Fruit fly (Drosophila melanogaster) whole organism, embryonic: ENCODE measurements around the gene Lim3.
A peak's percentile ranks its signal among the peaks of the same experiment; 100 is the strongest.

ENCODE experiments used
- Atf6 ChIP-seq: fragments of 200-800 bp; sonication (Bioruptor generic); IDR thresholded peaks from 2 replicates; pipeline ENCODE4 v1.3.6; 2022; ENCODE audit warnings: missing biosample characterization, missing genetic modification characterization
- CG10274 ChIP-seq: fragments of 200-800 bp; sonication (Bioruptor generic); optimal IDR thresholded peaks from 3 replicates; lab custom pipeline; 2017; ENCODE audit warnings: missing biosample characterization, mild to moderate bottlenecking, missing genetic modification characterization
- CG11695 ChIP-seq: fragments of 200-800 bp; sonication (Bioruptor generic); IDR thresholded peaks from 3 replicates; pipeline ENCODE4 v1.3.6; 2022; ENCODE audit warnings: missing biosample characterization, missing genetic modification characterization
- CG11723 ChIP-seq: fragments of 200-800 bp; sonication (Bioruptor generic); optimal IDR thresholded peaks from 2 replicates; lab custom pipeline; 2017; ENCODE audit warnings: missing biosample characterization, mild to moderate bottlenecking, missing genetic modification characterization
- CG13296 ChIP-seq: fragments of 200-800 bp; sonication (Bioruptor generic); optimal IDR thresholded peaks from 3 replicates; lab custom pipeline; 2018; ENCODE audit warnings: missing biosample characterization, mild to moderate bottlenecking, missing genetic modification characterization
- CG14050 ChIP-seq: fragments of 200-800 bp; sonication (Bioruptor generic); IDR thresholded peaks from 3 replicates; pipeline ENCODE4 v1.3.6; 2022; ENCODE audit warnings: missing biosample characterization, missing genetic modification characterization
- CG14965 ChIP-seq: fragments of 200-800 bp; sonication (Bioruptor generic); optimal IDR thresholded peaks from 2 replicates; lab custom pipeline; 2016; ENCODE audit warnings: missing biosample characterization, missing genetic modification characterization, borderline replicate concordance
- CG15514 ChIP-seq: fragments of 200-800 bp; sonication (Bioruptor generic); optimal IDR thresholded peaks from 3 replicates; lab custom pipeline; 2017; ENCODE audit warnings: missing biosample characterization, missing genetic modification characterization, mild to moderate bottlenecking, moderate library complexity, missing genetic modification reagents
- CG18476 ChIP-seq: fragments of 200-800 bp; sonication (Bioruptor generic); optimal IDR thresholded peaks from 2 replicates; lab custom pipeline; 2016; ENCODE audit warnings: missing biosample characterization, mild to moderate bottlenecking, missing genetic modification characterization
- CG2199 ChIP-seq: fragments of 200-800 bp; sonication (Bioruptor generic); IDR thresholded peaks from 3 replicates; pipeline ENCODE4 v1.3.6; 2022; ENCODE audit warnings: missing biosample characterization, missing genetic modification characterization
- CG2678 ChIP-seq: fragments of 200-800 bp; sonication (Bioruptor generic); optimal IDR thresholded peaks from 3 replicates; lab custom pipeline; 2019; ENCODE audit warnings: missing biosample characterization, mild to moderate bottlenecking, missing genetic modification characterization, moderate library complexity
- CG4820 ChIP-seq: fragments of 200-800 bp; sonication (Bioruptor generic); optimal IDR thresholded peaks from 3 replicates; lab custom pipeline; 2016; ENCODE audit warnings: missing biosample characterization, missing genetic modification characterization
- CG6791 ChIP-seq: fragments of 200-800 bp; sonication (Bioruptor generic); IDR thresholded peaks from 3 replicates; pipeline ENCODE4 v1.3.6; 2022; ENCODE audit warnings: missing biosample characterization, missing genetic modification characterization; ENCODE audit not compliant: partially characterized antibody
- CG6854 ChIP-seq: fragments of 200-800 bp; sonication (Bioruptor generic); optimal IDR thresholded peaks from 3 replicates; lab custom pipeline; 2017; ENCODE audit warnings: missing biosample characterization, mild to moderate bottlenecking, missing genetic modification characterization
- D19A ChIP-seq: fragments of 200-800 bp; optimal IDR thresholded peaks from 3 replicates; lab custom pipeline; 2019; ENCODE audit warnings: missing biosample characterization, mild to moderate bottlenecking, missing genetic modification characterization, moderate library complexity
- Deaf1 ChIP-seq: fragments of 200-800 bp; optimal IDR thresholded peaks from 3 replicates; lab custom pipeline; 2019; ENCODE audit warnings: missing biosample characterization, mild to moderate bottlenecking, missing genetic modification characterization, moderate library complexity
- Dfd ChIP-seq, 2 experiments: fragments of >200 bp; optimal IDR thresholded peaks; 2 replicates each; lab custom pipeline; 2017; ENCODE audit warnings: missing biosample characterization in 2 of 2, missing genetic modification characterization in 2 of 2
- Ets97D ChIP-seq: fragments of 200-800 bp; sonication (Bioruptor generic); optimal IDR thresholded peaks from 3 replicates; lab custom pipeline; 2016; ENCODE audit warnings: missing biosample characterization, missing genetic modification characterization
- H15 ChIP-seq: fragments of 200-800 bp; sonication (Bioruptor generic); IDR thresholded peaks from 3 replicates; pipeline ENCODE4 v1.3.6; 2022; ENCODE audit warnings: missing biosample characterization, missing genetic modification characterization
- HHEX ChIP-seq: fragments of 200-800 bp; sonication (Bioruptor generic); optimal IDR thresholded peaks from 3 replicates; lab custom pipeline; 2017; ENCODE audit warnings: missing biosample characterization, mild to moderate bottlenecking, missing genetic modification characterization, missing genetic modification reagents
- MTF-1 ChIP-seq: fragments of 200-800 bp; sonication (Bioruptor generic); optimal IDR thresholded peaks from 2 replicates; lab custom pipeline; 2018; ENCODE audit warnings: missing biosample characterization, mild to moderate bottlenecking, missing genetic modification characterization, borderline replicate concordance
- Opbp ChIP-seq: fragments of 200-800 bp; sonication (Bioruptor generic); IDR thresholded peaks from 3 replicates; pipeline ENCODE4 v1.3.6; 2022; ENCODE audit warnings: missing biosample characterization, missing genetic modification characterization; ENCODE audit not compliant: partially characterized antibody
- Sox102F ChIP-seq: fragments of 200-800 bp; sonication (Bioruptor generic); optimal IDR thresholded peaks from 2 replicates; lab custom pipeline; 2018; ENCODE audit warnings: missing biosample characterization, mild to moderate bottlenecking, missing genetic modification characterization, moderate library complexity
- Sry-β ChIP-seq: fragments of 200-800 bp; sonication (Bioruptor generic); optimal IDR thresholded peaks from 2 replicates; lab custom pipeline; 2018; ENCODE audit warnings: missing biosample characterization, mild to moderate bottlenecking, missing genetic modification characterization, moderate library complexity
- Sry-δ ChIP-seq: fragments of 200-800 bp; sonication (Bioruptor generic); optimal IDR thresholded peaks from 2 replicates; lab custom pipeline; 2016; ENCODE audit warnings: missing biosample characterization, missing genetic modification characterization
- Trl ChIP-seq, 3 experiments: fragments of >200 bp in 2 of 3; fragments of 200-800 bp in 1 of 3; sonication (Bioruptor generic) in 1 of 3; optimal IDR thresholded peaks; 2 replicates in 1 of 3; 3 replicates in 2 of 3; lab custom pipeline; 2016 to 2017; ENCODE audit warnings: missing biosample characterization in 1 of 3, missing genetic modification characterization in 1 of 3
- bsh ChIP-seq, 2 experiments: fragments of 200-800 bp; sonication (Bioruptor generic); optimal IDR thresholded peaks; 2 replicates each; lab custom pipeline; 2017 to 2018; ENCODE audit warnings: mild to moderate bottlenecking in 2 of 2, missing biosample characterization in 2 of 2, missing genetic modification characterization in 2 of 2, moderate library complexity in 1 of 2
- cas ChIP-seq: fragments of 200-800 bp; sonication (Bioruptor generic); IDR thresholded peaks from 2 replicates; pipeline ENCODE4 v1.3.6; 2022; ENCODE audit warnings: missing biosample characterization, missing genetic modification characterization
- corto ChIP-seq: fragments of 200-800 bp; sonication (Bioruptor generic); optimal IDR thresholded peaks from 2 replicates; lab custom pipeline; 2016; ENCODE audit warnings: missing biosample characterization, mild to moderate bottlenecking, missing genetic modification characterization, moderate library complexity
- croc ChIP-seq: fragments of 200-800 bp; sonication (Bioruptor generic); conservative IDR thresholded peaks from 3 replicates; pipeline ENCODE4 v1.3.6; 2022; ENCODE audit warnings: missing biosample characterization, missing genetic modification characterization
- cwo ChIP-seq: fragments of 200-800 bp; sonication (Bioruptor generic); optimal IDR thresholded peaks from 3 replicates; lab custom pipeline; 2017; ENCODE audit warnings: missing biosample characterization, missing genetic modification characterization, mild to moderate bottlenecking, moderate library complexity, missing genetic modification reagents
- emc ChIP-seq: fragments of 200-800 bp; sonication (Bioruptor generic); optimal IDR thresholded peaks from 2 replicates; lab custom pipeline; 2016; ENCODE audit warnings: missing biosample characterization, missing genetic modification characterization
- ewg ChIP-seq: fragments of 200-800 bp; sonication (Bioruptor generic); optimal IDR thresholded peaks from 3 replicates; lab custom pipeline; 2017; ENCODE audit warnings: mild to moderate bottlenecking, missing biosample characterization, missing genetic modification reagents, missing genetic modification characterization
- ftz-f1 ChIP-seq: fragments of 200-800 bp; sonication (Bioruptor generic); optimal IDR thresholded peaks from 2 replicates; lab custom pipeline; 2016; ENCODE audit warnings: missing biosample characterization, missing genetic modification characterization
- gce ChIP-seq: fragments of 200-800 bp; sonication (Bioruptor generic); IDR thresholded peaks from 3 replicates; pipeline ENCODE4 v1.3.6; 2022; ENCODE audit warnings: missing biosample characterization, missing genetic modification characterization
- gro ChIP-seq: fragments of 200-800 bp; sonication (Bioruptor generic); optimal IDR thresholded peaks from 2 replicates; lab custom pipeline; 2016; ENCODE audit warnings: missing biosample characterization, missing genetic modification characterization
- gsb ChIP-seq: fragments of 200-800 bp; sonication (Bioruptor generic); IDR thresholded peaks from 2 replicates; pipeline ENCODE4 v1.3.6; 2022; ENCODE audit warnings: missing biosample characterization, missing genetic modification characterization
- lilli ChIP-seq: fragments of 200-800 bp; sonication (Bioruptor generic); optimal IDR thresholded peaks from 3 replicates; lab custom pipeline; 2016; ENCODE audit warnings: missing biosample characterization, missing genetic modification characterization
- nerfin-2 ChIP-seq: fragments of 200-800 bp; sonication (Bioruptor generic); IDR thresholded peaks from 2 replicates; pipeline ENCODE4 v1.3.6; 2022; ENCODE audit warnings: missing biosample characterization, missing genetic modification characterization; ENCODE audit not compliant: partially characterized antibody
- peb ChIP-seq: fragments of 200-800 bp; sonication (Bioruptor generic); IDR thresholded peaks from 2 replicates; pipeline ENCODE4 v1.3.6; 2022; ENCODE audit warnings: missing biosample characterization, missing genetic modification characterization
- pho ChIP-seq: fragments of 200-800 bp; sonication (Bioruptor generic); optimal IDR thresholded peaks from 2 replicates; lab custom pipeline; 2016; ENCODE audit warnings: missing biosample characterization, missing genetic modification characterization
- slou ChIP-seq: fragments of 200-800 bp; sonication (Bioruptor generic); optimal IDR thresholded peaks from 3 replicates; lab custom pipeline; 2016; ENCODE audit warnings: missing biosample characterization, missing genetic modification characterization
- twi ChIP-seq: fragments of 200-800 bp; optimal IDR thresholded peaks from 2 replicates; lab custom pipeline; 2019; ENCODE audit warnings: missing biosample characterization, mild to moderate bottlenecking, missing genetic modification characterization, moderate library complexity
- unc-4 ChIP-seq: fragments of 200-800 bp; sonication (Bioruptor generic); IDR thresholded peaks from 2 replicates; pipeline ENCODE4 v1.3.6; 2022; ENCODE audit warnings: missing biosample characterization, missing genetic modification characterization; ENCODE audit not compliant: partially characterized antibody
- unpg ChIP-seq: fragments of 200-800 bp; sonication (Bioruptor generic); optimal IDR thresholded peaks from 3 replicates; lab custom pipeline; 2018; ENCODE audit warnings: missing biosample characterization, mild to moderate bottlenecking, missing genetic modification characterization, moderate library complexity
- usp ChIP-seq: fragments of >200 bp; optimal IDR thresholded peaks from 2 replicates; lab custom pipeline; 2017; ENCODE audit warnings: missing biosample characterization, missing genetic modification characterization
- wek ChIP-seq: fragments of 200-800 bp; sonication (Bioruptor generic); optimal IDR thresholded peaks from 3 replicates; lab custom pipeline; 2018; ENCODE audit warnings: missing biosample characterization, mild to moderate bottlenecking, missing genetic modification characterization, moderate library complexity
- zen2 ChIP-seq: fragments of 200-800 bp; sonication (Bioruptor generic); IDR thresholded peaks from 3 replicates; pipeline ENCODE4 v1.3.6; 2022; ENCODE audit warnings: missing biosample characterization, missing genetic modification characterization; ENCODE audit not compliant: partially characterized antibody

Lim3 gene

DNA sequence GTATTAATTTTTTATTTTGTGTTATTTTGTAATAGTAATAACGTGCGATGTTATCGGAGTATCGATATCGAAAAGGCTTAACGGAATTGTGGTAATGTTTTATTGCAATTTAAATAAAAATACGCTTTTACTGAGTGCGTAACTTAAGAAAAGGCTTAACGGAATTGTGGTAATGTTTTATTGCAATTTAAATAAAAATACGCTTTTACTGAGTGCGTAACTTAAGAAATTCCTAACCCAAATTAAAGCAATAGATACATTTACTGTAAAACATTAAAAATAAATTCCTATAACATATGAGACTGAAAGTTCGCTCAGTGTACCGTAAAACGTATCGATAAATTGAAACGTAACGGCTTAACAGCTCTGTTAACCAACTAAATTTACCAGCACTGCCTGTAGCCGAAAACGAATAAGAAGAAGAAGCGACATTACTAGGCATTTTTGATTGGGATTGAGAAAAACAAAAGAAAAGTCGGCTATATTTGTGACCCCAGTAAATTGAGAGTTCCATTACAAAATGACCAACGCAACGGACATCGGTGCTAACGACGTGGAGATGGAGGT is 56.6 kb downstream of the Lim3 start, which contains the start of gene Rpn3 (continued):
- peak; percentile 75 for TF ChIP-seq CG18476 (GFP tag; lab: Kevin White, UChicago)
- peak; percentile 75 for TF ChIP-seq nerfin-2 (GFP tag; lab: Robert Waterston, UW)
- TF ChIP-seq twi (tag; lab: Kevin White, UChicago), result peak; percentile 50
- TF ChIP-seq cwo (GFP tag; lab: Kevin White, UChicago), result peak; percentile 71
- TF ChIP-seq CG14050 (GFP tag; lab: Robert Waterston, UW), result peak; percentile 77
- TF ChIP-seq peb, result peak; percentile 79
- TF ChIP-seq H15 (GFP tag; lab: Robert Waterston, UW), result peak; percentile 87
- TF ChIP-seq CG11723 (GFP tag; lab: Kevin White, UChicago), result peak; percentile 48
- TF ChIP-seq usp (GFP tag; lab: Kevin White, UChicago), result no peak
- TF ChIP-seq pho (GFP tag; lab: Kevin White, UChicago), result peak; percentile 82
- TF ChIP-seq Trl (optimal IDR thresholded peaks at IDR 0.05; lab: Kevin White, UChicago), result no peak
- TF ChIP-seq Trl (GFP tag; optimal IDR thresholded peaks at IDR 0.05; lab: Kevin White, UChicago), result peak; percentile 81
- no peak for TF ChIP-seq emc (GFP tag; lab: Kevin White, UChicago)
- TF ChIP-seq Sry-β (GFP tag; lab: Kevin White, UChicago), result peak; percentile 29
- peak; percentile 69 for TF ChIP-seq cas (GFP tag; lab: Robert Waterston, UW)
- peak; percentile 7 for TF ChIP-seq CG10274 (GFP tag; lab: Kevin White, UChicago)
- TF ChIP-seq Sry-δ (GFP tag; lab: Kevin White, UChicago), result peak; percentile 65
- TF ChIP-seq CG4820 (GFP tag; lab: Kevin White, UChicago), result peak; percentile 73
- TF ChIP-seq HHEX (GFP tag; lab: Kevin White, UChicago), result peak; percentile 56
- no peak for TF ChIP-seq corto (GFP tag; lab: Kevin White, UChicago)
- peak; percentile 66 for TF ChIP-seq unc-4 (GFP tag; lab: Robert Waterston, UW)
- peak; percentile 42; the same call in 1 of the 3 replicates for TF ChIP-seq zen2
- TF ChIP-seq Sox102F, result peak; percentile 91
- peak; percentile 82; the same call in 2 of the 3 replicates for TF ChIP-seq CG2199 (GFP tag; lab: Robert Waterston, UW)
- TF ChIP-seq CG6854 (GFP tag; lab: Kevin White, UChicago), result peak; percentile 33
- TF ChIP-seq Opbp (GFP tag; lab: Robert Waterston, UW), result no peak; the same call in 2 of the 3 replicates
- peak; percentile 55; the same call in 1 of the 2 replicates for TF ChIP-seq gsb (GFP tag; lab: Robert Waterston, UW)
- TF ChIP-seq CG13296 (GFP tag; lab: Kevin White, UChicago), result peak; percentile 53
- TF ChIP-seq gce (GFP tag; lab: Robert Waterston, UW), result 0 out of 3 replicates have a peak, but pooled peaks have one; percentile 33
- TF ChIP-seq CG14965 (GFP tag; lab: Kevin White, UChicago), result no peak
- TF ChIP-seq gro, result peak; percentile 47
- TF ChIP-seq bsh (GFP tag; optimal IDR thresholded peaks at IDR 0.05; lab: Kevin White, UChicago), result peak; percentile 42 to 90
- peak; percentile 68 for TF ChIP-seq slou (GFP tag; lab: Kevin White, UChicago)
- TF ChIP-seq lilli, result peak; percentile 91
- TF ChIP-seq CG11695 (GFP tag; lab: Robert Waterston, UW), result peak; percentile 86
- peak; percentile 52 for TF ChIP-seq croc
- no peak for TF ChIP-seq ftz-f1 (GFP tag; lab: Kevin White, UChicago)
- peak; percentile 77 for TF ChIP-seq Ets97D (GFP tag; lab: Kevin White, UChicago)
- TF ChIP-seq CG2678 (tag; lab: Kevin White, UChicago), result peak; percentile 83
- peak; percentile 90 for TF ChIP-seq Atf6 (GFP tag; lab: Robert Waterston, UW)
- peak; percentile 84 for TF ChIP-seq unpg (GFP tag; lab: Kevin White, UChicago)
- no peak for TF ChIP-seq Dfd (GFP tag; optimal IDR thresholded peaks at IDR 0.05; lab: Kevin White, UChicago)
- TF ChIP-seq wek (GFP tag; lab: Kevin White, UChicago), result peak; percentile 56
- peak; percentile 67 for TF ChIP-seq CG15514 (GFP tag; lab: Kevin White, UChicago)
- TF ChIP-seq MTF-1, result no peak
- peak; percentile 59 for TF ChIP-seq ewg (GFP tag; lab: Kevin White, UChicago)
- TF ChIP-seq D19A, result peak; percentile 70
- TF ChIP-seq CG6791 (GFP tag; lab: Robert Waterston, UW), result peak; percentile 71
- peak; percentile 61 for TF ChIP-seq Deaf1 (tag; lab: Kevin White, UChicago)
